Fruit fly (Drosophila melanogaster) whole organism, wandering third instar larva: ENCODE measurements around the gene Rhau.

ENCODE experiments used
- CG32264 ChIP-seq: fragments of 200-800 bp; sonication (Bioruptor generic); optimal IDR thresholded peaks from 2 replicates; lab custom pipeline; 2016; ENCODE audit warnings: missing biosample characterization, missing genetic modification characterization
- Jra ChIP-seq: sonication (Bioruptor generic); optimal IDR thresholded peaks from 2 replicates; lab custom pipeline; 2016; ENCODE audit warnings: missing biosample characterization, missing genetic modification characterization
- dmrt93B ChIP-seq: fragments of 200-800 bp; sonication (Bioruptor generic); optimal IDR thresholded peaks from 2 replicates; lab custom pipeline; 2018; ENCODE audit warnings: missing biosample characterization, mild to moderate bottlenecking, missing genetic modification characterization
- dsf ChIP-seq: sonication (Bioruptor generic); optimal IDR thresholded peaks from 2 replicates; lab custom pipeline; 2016; ENCODE audit warnings: missing biosample characterization, missing genetic modification characterization, borderline replicate concordance
- ey ChIP-seq: fragments of 200-800 bp; sonication (Bioruptor generic); optimal IDR thresholded peaks from 2 replicates; lab custom pipeline; 2016; ENCODE audit warnings: missing biosample characterization, missing genetic modification characterization
- foxo ChIP-seq, 2 experiments: fragments of 200-800 bp; sonication (Bioruptor generic); optimal IDR thresholded peaks; 2 replicates in 1 of 2; 3 replicates in 1 of 2; lab custom pipeline; 2016 to 2017; ENCODE audit warnings: missing biosample characterization in 2 of 2, missing genetic modification characterization in 2 of 2
- h ChIP-seq: fragments of 200-800 bp; sonication (Bioruptor generic); optimal IDR thresholded peaks from 3 replicates; lab custom pipeline; 2016; ENCODE audit warnings: missing biosample characterization, mild to moderate bottlenecking, missing genetic modification characterization
- psq ChIP-seq: fragments of 200-800 bp; sonication (Bioruptor generic); optimal IDR thresholded peaks from 3 replicates; lab custom pipeline; 2017; ENCODE audit warnings: missing biosample characterization, mild to moderate bottlenecking, missing genetic modification characterization, moderate library complexity
- usp ChIP-seq: fragments of >200 bp; optimal IDR thresholded peaks from 2 replicates; lab custom pipeline; 2017; ENCODE audit warnings: missing biosample characterization, missing genetic modification characterization

dm6 chr2L:20768568-20769071 is 10.8 kb upstream of the Rhau start:
- TF ChIP-seq Jra (GFP tag; lab: Kevin White, UChicago) (no peak), usp (GFP tag; lab: Kevin White, UChicago) (no peak), dmrt93B (GFP tag; lab: Kevin White, UChicago) (no peak), foxo (GFP tag; optimal IDR thresholded peaks at IDR 0.05; lab: Kevin White, UChicago) (no peak), dsf (GFP tag; lab: Kevin White, UChicago) (no peak), h (GFP tag; lab: Kevin White, UChicago) (no peak), ey (no peak), psq (no peak), CG32264 (GFP tag; lab: Kevin White, UChicago) (no peak)
